Worm (Caenorhabditis elegans) whole organism, L1 larva: ENCODE results near the gene C47E8.1.
A peak's percentile ranks its signal among the peaks of the same experiment; 100 is the strongest.

Experiments used
- C16A3.4 ChIP-seq: fragments of 150-350 bp; optimal IDR thresholded peaks from 2 replicates; lab custom pipeline; 2014; ENCODE audit warnings: missing biosample characterization, missing genetic modification characterization
- C34B4.2 ChIP-seq: sonication (generic microtip); optimal IDR thresholded peaks from 2 replicates; lab custom pipeline; 2017; ENCODE audit warnings: mild to moderate bottlenecking, missing genetic modification characterization, missing compliant biosample characterization
- F16B12.6 ChIP-seq: fragments of 150-350 bp; optimal IDR thresholded peaks from 2 replicates; lab custom pipeline; 2014; ENCODE audit warnings: missing biosample characterization, missing genetic modification characterization
- ama-1 ChIP-seq: fragments of 150-350 bp; optimal IDR thresholded peaks from 2 replicates; lab custom pipeline; 2014
- blmp-1 ChIP-seq: fragments of 150-350 bp; optimal IDR thresholded peaks from 2 replicates; lab custom pipeline; 2014; ENCODE audit warnings: missing biosample characterization, missing genetic modification characterization
- ceh-63 ChIP-seq: fragments of 200-800 bp; sonication (Bioruptor generic); optimal IDR thresholded peaks from 2 replicates; lab custom pipeline; 2018; ENCODE audit warnings: mild to moderate bottlenecking, missing genetic modification characterization, missing compliant biosample characterization
- ceh-90 ChIP-seq: sonication (generic microtip); optimal IDR thresholded peaks from 2 replicates; lab custom pipeline; 2016; ENCODE audit warnings: missing genetic modification characterization, missing compliant biosample characterization
- dpl-1 ChIP-seq, 3 experiments: fragments of 150-350 bp in 2 of 3; sonication (generic microtip) in 1 of 3; optimal IDR thresholded peaks; 2 replicates each; lab custom pipeline; 2014 to 2017; ENCODE audit warnings: missing biosample characterization in 3 of 3, missing genetic modification characterization in 3 of 3, missing genetic modification reagents in 3 of 3
- efl-1 ChIP-seq, 4 experiments: fragments of 150-350 bp; optimal IDR thresholded peaks in 3 of 4; peaks in 1 of 4; 1 replicate in 1 of 4; 2 replicates in 3 of 4; lab custom pipeline; 2014; ENCODE audit warnings: missing biosample characterization in 2 of 4, missing genetic modification characterization in 2 of 4, missing genetic modification reagents in 2 of 4
- elt-2 ChIP-seq: sonication (generic microtip); optimal IDR thresholded peaks from 2 replicates; lab custom pipeline; 2016; ENCODE audit warnings: missing genetic modification characterization, mild to moderate bottlenecking, inconsistent platforms, missing compliant biosample characterization, missing genetic modification reagents
- elt-3 ChIP-seq, 6 experiments: fragments of 150-350 bp in 1 of 6; sonication (generic microtip); optimal IDR thresholded peaks; 2 replicates each; lab custom pipeline; 2017 to 2018; ENCODE audit warnings: missing biosample characterization in 6 of 6, missing genetic modification characterization in 6 of 6, inconsistent platforms in 1 of 6
- fkh-10 ChIP-seq: sonication (generic microtip); optimal IDR thresholded peaks from 2 replicates; lab custom pipeline; 2017; ENCODE audit warnings: missing biosample characterization, missing genetic modification reagents, missing genetic modification characterization
- fkh-4 ChIP-seq: sonication (generic microtip); optimal IDR thresholded peaks from 2 replicates; lab custom pipeline; 2016; ENCODE audit warnings: missing compliant biosample characterization, missing genetic modification characterization, borderline replicate concordance
- fos-1 ChIP-seq: fragments of 150-350 bp; optimal IDR thresholded peaks from 2 replicates; lab custom pipeline; 2014; ENCODE audit warnings: missing biosample characterization, missing genetic modification characterization
- hlh-17 ChIP-seq: fragments of 200-800 bp; sonication (Bioruptor generic); optimal IDR thresholded peaks from 2 replicates; lab custom pipeline; 2018; ENCODE audit warnings: missing genetic modification characterization, mild to moderate bottlenecking, missing compliant biosample characterization, moderate library complexity, borderline replicate concordance
- hpl-2 ChIP-seq: fragments of 150-350 bp; optimal IDR thresholded peaks from 2 replicates; lab custom pipeline; 2014; ENCODE audit warnings: missing biosample characterization, missing genetic modification reagents, missing genetic modification characterization
- lin-14 ChIP-seq: fragments of 200-800 bp; sonication (Bioruptor generic); optimal IDR thresholded peaks from 2 replicates; lab custom pipeline; 2018; ENCODE audit warnings: mild to moderate bottlenecking, missing genetic modification characterization, moderate library complexity, missing compliant biosample characterization
- lin-35 ChIP-seq, 2 experiments: fragments of 150-350 bp; optimal IDR thresholded peaks; 2 replicates each; lab custom pipeline; 2014; ENCODE audit warnings: missing biosample characterization in 2 of 2, missing genetic modification characterization in 2 of 2, missing genetic modification reagents in 2 of 2
- lin-39 ChIP-seq: fragments of 150-350 bp; optimal IDR thresholded peaks from 2 replicates; lab custom pipeline; 2014; ENCODE audit warnings: missing biosample characterization, missing genetic modification reagents, missing genetic modification characterization
- lsy-2 ChIP-seq, 2 experiments: fragments of 150-350 bp; optimal IDR thresholded peaks; 2 replicates each; lab custom pipeline; 2014; ENCODE audit warnings: missing biosample characterization in 2 of 2, missing genetic modification characterization in 2 of 2
- mab-9 ChIP-seq: fragments of 200-800 bp; sonication (Bioruptor generic); IDR thresholded peaks from 2 replicates; pipeline ENCODE4 v1.3.6; 2022; ENCODE audit warnings: missing genetic modification reagents, missing genetic modification characterization, missing compliant biosample characterization
- nhr-20 ChIP-seq: sonication (generic microtip); optimal IDR thresholded peaks from 2 replicates; lab custom pipeline; 2016; ENCODE audit warnings: mild to moderate bottlenecking, missing genetic modification characterization, missing compliant biosample characterization
- nhr-47 ChIP-seq: sonication (generic microtip); optimal IDR thresholded peaks from 2 replicates; lab custom pipeline; 2016; ENCODE audit warnings: mild to moderate bottlenecking, missing genetic modification characterization, moderate library complexity, missing compliant biosample characterization
- nhr-71 ChIP-seq: sonication (generic microtip); optimal IDR thresholded peaks from 2 replicates; lab custom pipeline; 2016; ENCODE audit warnings: mild to moderate bottlenecking, missing genetic modification characterization, moderate library complexity, missing compliant biosample characterization
- nhr-77 ChIP-seq: fragments of 150-350 bp; optimal IDR thresholded peaks from 2 replicates; lab custom pipeline; 2014; ENCODE audit warnings: missing biosample characterization, missing genetic modification characterization
- rnt-1 ChIP-seq: sonication (generic microtip); optimal IDR thresholded peaks from 2 replicates; lab custom pipeline; 2016; ENCODE audit warnings: mild to moderate bottlenecking, missing genetic modification characterization, moderate library complexity, missing compliant biosample characterization
- skn-1 ChIP-seq: fragments of 150-350 bp; optimal IDR thresholded peaks from 2 replicates; lab custom pipeline; 2014; ENCODE audit warnings: missing biosample characterization, missing genetic modification characterization
- snu-23 ChIP-seq: sonication (generic microtip); optimal IDR thresholded peaks from 2 replicates; lab custom pipeline; 2016; ENCODE audit warnings: missing genetic modification characterization, missing compliant biosample characterization
- sptf-1 ChIP-seq: fragments of 150-350 bp; optimal IDR thresholded peaks from 2 replicates; lab custom pipeline; 2014; ENCODE audit warnings: missing biosample characterization, missing genetic modification characterization
- swsn-7 ChIP-seq: sonication (generic microtip); optimal IDR thresholded peaks from 2 replicates; lab custom pipeline; 2016; ENCODE audit warnings: missing genetic modification characterization, missing compliant biosample characterization
- tbx-2 ChIP-seq: sonication (generic microtip); optimal IDR thresholded peaks from 2 replicates; lab custom pipeline; 2016; ENCODE audit warnings: missing genetic modification characterization, missing compliant biosample characterization
- unc-130 ChIP-seq: fragments of 150-350 bp; optimal IDR thresholded peaks from 2 replicates; lab custom pipeline; 2017; ENCODE audit warnings: missing biosample characterization, missing genetic modification characterization, inconsistent platforms
- unc-30 ChIP-seq: sonication (generic microtip); optimal IDR thresholded peaks from 2 replicates; lab custom pipeline; 2017; ENCODE audit warnings: missing biosample characterization, missing genetic modification characterization
- unc-86 ChIP-seq: sonication (generic microtip); optimal IDR thresholded peaks from 2 replicates; lab custom pipeline; 2016; ENCODE audit warnings: missing genetic modification characterization, missing compliant biosample characterization
- unc-98 ChIP-seq: fragments of 200-800 bp; sonication (Bioruptor generic); IDR thresholded peaks from 2 replicates; pipeline ENCODE4 v1.3.6; 2022; ENCODE audit warnings: missing genetic modification characterization, missing compliant biosample characterization
- xbp-1 ChIP-seq: sonication (generic microtip); optimal IDR thresholded peaks from 2 replicates; lab custom pipeline; 2016; ENCODE audit warnings: missing genetic modification characterization, missing compliant biosample characterization
- zag-1 ChIP-seq: fragments of 150-350 bp; optimal IDR thresholded peaks from 2 replicates; lab custom pipeline; 2014; ENCODE audit warnings: missing biosample characterization, missing genetic modification characterization
- ztf-11 ChIP-seq, 2 experiments: sonication (generic microtip); optimal IDR thresholded peaks; 2 replicates each; lab custom pipeline; 2016 to 2017; ENCODE audit warnings: missing genetic modification characterization in 2 of 2, missing biosample characterization in 1 of 2, missing compliant biosample characterization in 1 of 2

Gene C47E8.1

DNA sequence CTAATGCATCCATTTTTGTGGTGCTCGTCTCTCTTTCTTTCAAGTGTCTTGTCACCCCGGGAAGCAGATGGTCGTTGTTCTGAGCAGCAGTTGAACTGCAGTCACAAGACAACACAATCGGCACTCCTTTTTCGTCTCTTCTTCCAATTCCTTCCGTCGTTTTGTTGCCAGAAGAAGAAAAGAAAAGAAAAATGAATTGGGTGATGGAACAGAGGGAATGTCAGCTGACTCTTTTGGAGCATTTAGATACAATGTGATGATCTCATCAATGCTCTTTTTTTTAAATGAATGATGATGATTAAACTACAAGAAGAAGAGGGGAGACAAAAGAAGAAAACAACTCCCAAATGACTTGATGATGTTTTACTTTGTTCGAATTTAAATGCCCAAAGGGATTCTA, 15.9 kb upstream of the C47E8.1 start:
- no peak for TF ChIP-seq swsn-7 (tag; lab: Kevin White, UChicago)
- peak; percentile 26 for TF ChIP-seq tbx-2 (tag; lab: Kevin White, UChicago)
- no peak for TF ChIP-seq fos-1 (tag; lab: Kevin White, UChicago)
- peak in 1 of 3 experiments; percentile 8 for TF ChIP-seq dpl-1 (GFP tag; optimal IDR thresholded peaks at IDR 0.05; lab: Kevin White, UChicago)
- TF ChIP-seq lin-39 (tag; lab: Kevin White, UChicago) = no peak
- peak; percentile 36 for TF ChIP-seq fkh-10 (GFP tag; lab: Kevin White, UChicago)
- peak in 1 of 2 experiments; percentile 22 for TF ChIP-seq efl-1 (optimal IDR thresholded peaks at IDR 0.05; lab: Kevin White, UChicago)
- TF ChIP-seq efl-1 (GFP tag; optimal IDR thresholded peaks at IDR 0.05 in 1 of 2; lab: Kevin White, UChicago) = peak; percentile 12 to 56
- peak; percentile 81 for TF ChIP-seq lin-14
- TF ChIP-seq C34B4.2 (tag; lab: Kevin White, UChicago) = no peak
- TF ChIP-seq nhr-47 (tag; lab: Kevin White, UChicago) = peak; percentile 14
- TF ChIP-seq skn-1 = peak; percentile 18
- TF ChIP-seq lsy-2 (tag; optimal IDR thresholded peaks at IDR 0.05; lab: Kevin White, UChicago) = peak in 1 of 2 experiments; percentile 58
- no peak for TF ChIP-seq ceh-63 (GFP tag; lab: Kevin White, UChicago)
- TF ChIP-seq unc-30 (tag; lab: Kevin White, UChicago) = no peak
- no peak for TF ChIP-seq xbp-1 (tag; lab: Kevin White, UChicago)
- TF ChIP-seq F16B12.6 (tag; lab: Kevin White, UChicago) = no peak
- peak; percentile 24 for TF ChIP-seq unc-86 (tag; lab: Kevin White, UChicago)
- peak in 1 of 2 experiments; percentile 4 for TF ChIP-seq lin-35 (GFP tag; optimal IDR thresholded peaks at IDR 0.05; lab: Kevin White, UChicago)
- no peak for TF ChIP-seq elt-2 (tag; lab: Kevin White, UChicago)
- peak; percentile 32 for TF ChIP-seq rnt-1 (tag; lab: Kevin White, UChicago)
- TF ChIP-seq sptf-1 (tag; lab: Kevin White, UChicago) = no peak
- no peak for TF ChIP-seq unc-130 (tag; lab: Kevin White, UChicago)
- peak; percentile 4 for TF ChIP-seq snu-23 (GFP tag; lab: Kevin White, UChicago)
- peak; percentile 59 for TF ChIP-seq nhr-71

- TF ChIP-seq efl-1 (optimal IDR thresholded peaks at IDR 0.05; lab: Kevin White, UChicago) (no peak), efl-1 (GFP tag; optimal IDR thresholded peaks at IDR 0.05 in 1 of 2; lab: Kevin White, UChicago) (peak in 1 of 2 experiments; percentile 78), unc-30 (tag; lab: Kevin White, UChicago) (no peak), ceh-90 (tag; lab: Kevin White, UChicago) (no peak), ztf-11 (tag; optimal IDR thresholded peaks at IDR 0.05; lab: Kevin White, UChicago) (peak in 1 of 2 experiments; percentile 19)
- TF ChIP-seq, all 84 proteins: peak for 2
These were observed 15.2 kb upstream of the C47E8.1 start for ce11 chrV:14650631-14651030.

- TF ChIP-seq C16A3.4 (no peak), elt-3 (tag; optimal IDR thresholded peaks at IDR 0.05; lab: Kevin White, UChicago) (peak in 1 of 6 experiments; percentile 53), hpl-2 (GFP tag; lab: Kevin White, UChicago) (no peak), zag-1 (tag; lab: Kevin White, UChicago) (no peak), snu-23 (GFP tag; lab: Kevin White, UChicago) (no peak), unc-98 (GFP tag; lab: Robert Waterston, UW) (no peak), nhr-77 (tag; lab: Kevin White, UChicago) (no peak), blmp-1 (tag; lab: Kevin White, UChicago) (peak; percentile 48), skn-1 (no peak), lsy-2 (tag; optimal IDR thresholded peaks at IDR 0.05; lab: Kevin White, UChicago) (peak in 1 of 2 experiments; percentile 15), mab-9 (GFP tag; lab: Robert Waterston, UW) (no peak), lin-35 (GFP tag; optimal IDR thresholded peaks at IDR 0.05; lab: Kevin White, UChicago) (peak in 1 of 2 experiments; percentile 26), lin-14 (no peak), unc-130 (tag; lab: Kevin White, UChicago) (no peak), nhr-20 (no peak), ama-1 (lab: Kevin White, UChicago) (no peak), swsn-7 (tag; lab: Kevin White, UChicago) (no peak), fkh-4 (no peak), hlh-17 (GFP tag; lab: Kevin White, UChicago) (no peak)
These were observed 10.1 kb upstream of the C47E8.1 start for ce11 chrV:14655689-14656088.
